Worm (Caenorhabditis elegans) whole organism, L2 larva: Measurements from ENCODE around the gene Y69H2.1.

ENCODE experiments used
- Y55F3AM.14 ChIP-seq: fragments of 200-800 bp; sonication (Bioruptor generic); optimal IDR thresholded peaks from 2 replicates; lab custom pipeline; 2018; ENCODE audit warnings: mild to moderate bottlenecking, missing genetic modification characterization, missing compliant biosample characterization
- ZK546.5 ChIP-seq: sonication (generic microtip); optimal IDR thresholded peaks from 2 replicates; lab custom pipeline; 2017; ENCODE audit warnings: missing biosample characterization, missing genetic modification characterization
- alr-1 ChIP-seq: fragments of 150-350 bp; optimal IDR thresholded peaks from 2 replicates; lab custom pipeline; 2014; ENCODE audit warnings: missing biosample characterization, missing genetic modification characterization
- aly-2 ChIP-seq: fragments of 150-350 bp; optimal IDR thresholded peaks from 2 replicates; lab custom pipeline; 2014; ENCODE audit warnings: missing biosample characterization, missing genetic modification characterization
- blmp-1 ChIP-seq: sonication (generic microtip); optimal IDR thresholded peaks from 2 replicates; lab custom pipeline; 2017; ENCODE audit warnings: missing genetic modification characterization, mild to moderate bottlenecking, missing compliant biosample characterization, antibody characterized with exemption, moderate library complexity; ENCODE audit not compliant: insufficient read depth
- ceh-82 ChIP-seq: fragments of 150-350 bp; optimal IDR thresholded peaks from 2 replicates; lab custom pipeline; 2014; ENCODE audit warnings: missing biosample characterization, missing genetic modification characterization
- crh-2 ChIP-seq: sonication (generic microtip); optimal IDR thresholded peaks from 2 replicates; lab custom pipeline; 2017; ENCODE audit warnings: missing biosample characterization, missing genetic modification characterization
- dmd-4 ChIP-seq: sonication (generic microtip); optimal IDR thresholded peaks from 2 replicates; lab custom pipeline; 2017; ENCODE audit warnings: missing biosample characterization, missing genetic modification characterization
- egl-27 ChIP-seq: sonication (generic microtip); optimal IDR thresholded peaks from 3 replicates; lab custom pipeline; 2017; ENCODE audit warnings: missing biosample characterization, missing genetic modification reagents, missing genetic modification characterization
- elt-1 ChIP-seq: fragments of 150-350 bp; optimal IDR thresholded peaks from 2 replicates; lab custom pipeline; 2014; ENCODE audit warnings: missing biosample characterization, missing genetic modification characterization
- elt-3 ChIP-seq: sonication (generic microtip); optimal IDR thresholded peaks from 2 replicates; lab custom pipeline; 2017; ENCODE audit warnings: missing biosample characterization, missing genetic modification characterization
- fos-1 ChIP-seq: fragments of 150-350 bp; optimal IDR thresholded peaks from 2 replicates; lab custom pipeline; 2014; ENCODE audit warnings: missing biosample characterization, missing genetic modification characterization
- gmeb-1 ChIP-seq: fragments of 150-350 bp; optimal IDR thresholded peaks from 2 replicates; lab custom pipeline; 2014; ENCODE audit warnings: missing biosample characterization, missing genetic modification characterization
- lin-11 ChIP-seq: fragments of 150-350 bp; sonication (generic microtip); optimal IDR thresholded peaks from 2 replicates; lab custom pipeline; 2014; ENCODE audit warnings: missing biosample characterization, missing genetic modification characterization, inconsistent platforms, mixed read lengths
- lin-39 ChIP-seq: fragments of 150-350 bp; optimal IDR thresholded peaks from 2 replicates; lab custom pipeline; 2014; ENCODE audit warnings: missing biosample characterization, missing genetic modification reagents, missing genetic modification characterization
- mab-5 ChIP-seq: fragments of 150-350 bp; optimal IDR thresholded peaks from 2 replicates; lab custom pipeline; 2014; ENCODE audit warnings: missing biosample characterization, missing genetic modification characterization
- mbf-1 ChIP-seq: sonication (generic microtip); optimal IDR thresholded peaks from 2 replicates; lab custom pipeline; 2017; ENCODE audit warnings: missing biosample characterization, missing genetic modification characterization
- nhr-10 ChIP-seq: sonication (generic microtip); optimal IDR thresholded peaks from 2 replicates; lab custom pipeline; 2017; ENCODE audit warnings: missing biosample characterization, missing genetic modification characterization
- nhr-11 ChIP-seq: fragments of 150-350 bp; optimal IDR thresholded peaks from 2 replicates; lab custom pipeline; 2014; ENCODE audit warnings: missing biosample characterization, missing genetic modification characterization
- nhr-12 ChIP-seq: fragments of 150-350 bp; optimal IDR thresholded peaks from 2 replicates; lab custom pipeline; 2014; ENCODE audit warnings: missing biosample characterization, missing genetic modification characterization
- nhr-21 ChIP-seq: fragments of 150-350 bp; optimal IDR thresholded peaks from 2 replicates; lab custom pipeline; 2014; ENCODE audit warnings: missing biosample characterization, missing genetic modification characterization
- nhr-25 ChIP-seq: fragments of 150-350 bp; sonication (generic microtip); optimal IDR thresholded peaks from 3 replicates; lab custom pipeline; 2014; ENCODE audit warnings: missing biosample characterization, missing genetic modification characterization
- nhr-6 ChIP-seq: fragments of 150-350 bp; optimal IDR thresholded peaks from 2 replicates; lab custom pipeline; 2014; ENCODE audit warnings: missing biosample characterization, missing genetic modification characterization
- nhr-77 ChIP-seq: fragments of 150-350 bp; optimal IDR thresholded peaks from 2 replicates; lab custom pipeline; 2014; ENCODE audit warnings: missing biosample characterization, missing genetic modification characterization
- sem-4 ChIP-seq: fragments of 150-350 bp; optimal IDR thresholded peaks from 2 replicates; lab custom pipeline; 2014; ENCODE audit warnings: missing biosample characterization, missing genetic modification reagents, missing genetic modification characterization
- skn-1 ChIP-seq: sonication (generic microtip); optimal IDR thresholded peaks from 2 replicates; lab custom pipeline; 2017; ENCODE audit warnings: missing biosample characterization, missing genetic modification characterization
- sma-3 ChIP-seq: sonication (generic microtip); optimal IDR thresholded peaks from 2 replicates; lab custom pipeline; 2016; ENCODE audit warnings: missing genetic modification reagents, missing genetic modification characterization, missing compliant biosample characterization
- unc-55 ChIP-seq: fragments of 150-350 bp; sonication (generic microtip); optimal IDR thresholded peaks from 3 replicates; lab custom pipeline; 2014; ENCODE audit warnings: missing biosample characterization, missing genetic modification reagents, missing genetic modification characterization
- unc-62 ChIP-seq: fragments of 150-350 bp; optimal IDR thresholded peaks from 2 replicates; lab custom pipeline; 2014; ENCODE audit warnings: missing biosample characterization, missing genetic modification reagents, missing genetic modification characterization
- zag-1 ChIP-seq: fragments of 150-350 bp; optimal IDR thresholded peaks from 2 replicates; lab custom pipeline; 2014; ENCODE audit warnings: missing biosample characterization, missing genetic modification characterization
- ztf-11 ChIP-seq: sonication (generic microtip); optimal IDR thresholded peaks from 2 replicates; lab custom pipeline; 2017; ENCODE audit warnings: missing biosample characterization, missing genetic modification characterization
- ztf-4 ChIP-seq: fragments of 150-350 bp; optimal IDR thresholded peaks from 2 replicates; lab custom pipeline; 2014; ENCODE audit warnings: missing biosample characterization, missing genetic modification characterization

Gene Y69H2.1

DNA sequence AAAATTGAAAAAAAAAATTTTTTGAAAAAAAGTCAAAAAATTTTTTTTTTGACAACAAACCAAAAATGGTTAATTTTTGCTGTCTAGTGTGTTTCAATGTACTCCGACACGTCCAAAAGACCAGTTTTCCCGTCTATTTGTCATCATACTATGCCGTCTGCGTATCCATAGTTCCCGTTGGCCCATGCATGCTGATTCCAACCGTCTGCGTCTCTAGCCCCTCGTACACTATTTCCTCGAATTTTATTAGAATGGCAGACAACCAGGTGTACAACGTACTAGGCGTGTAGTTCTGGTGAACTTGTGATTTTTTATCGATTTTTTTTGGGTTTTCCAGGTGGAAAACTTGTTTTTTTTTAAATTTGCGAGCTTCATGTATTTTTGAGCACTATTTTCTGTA, 7.9 kb downstream of the Y69H2.1 start (continued):
- TF ChIP-seq egl-27 (tag; lab: Kevin White, UChicago) (peak; percentile 51), gmeb-1 (tag; lab: Kevin White, UChicago) (peak; percentile 64), fos-1 (peak; percentile 83), mab-5 (no peak), unc-62 (GFP tag; lab: Kevin White, UChicago) (no peak), ceh-82 (tag; lab: Kevin White, UChicago) (no peak), zag-1 (tag; lab: Kevin White, UChicago) (no peak), nhr-25 (peak; percentile 73), nhr-6 (no peak), unc-55 (GFP tag; lab: Kevin White, UChicago) (no peak), dmd-4 (no peak), crh-2 (peak; percentile 70), nhr-12 (tag; lab: Kevin White, UChicago) (no peak), alr-1 (no peak), Y55F3AM.14 (GFP tag; lab: Kevin White, UChicago) (no peak), ztf-11 (tag; lab: Kevin White, UChicago) (no peak), sma-3 (GFP tag; lab: Kevin White, UChicago) (peak; percentile 62)

- no peak for TF ChIP-seq ZK546.5 (tag; lab: Kevin White, UChicago)
- no peak for TF ChIP-seq mab-5
- no peak for TF ChIP-seq dmd-4
- no peak for TF ChIP-seq Y55F3AM.14 (GFP tag; lab: Kevin White, UChicago)
- TF ChIP-seq lin-11 (tag; lab: Kevin White, UChicago), result no peak
- TF ChIP-seq elt-3, result no peak
- no peak for TF ChIP-seq sem-4
- TF ChIP-seq skn-1 (tag; lab: Kevin White, UChicago), result no peak
- no peak for TF ChIP-seq nhr-25
- no peak for TF ChIP-seq blmp-1
- no peak for TF ChIP-seq ztf-11 (tag; lab: Kevin White, UChicago)
- TF ChIP-seq nhr-10 (tag; lab: Kevin White, UChicago), result no peak
- no peak for TF ChIP-seq elt-1
- no peak for TF ChIP-seq aly-2 (tag; lab: Kevin White, UChicago)
- TF ChIP-seq nhr-77, result no peak
- TF ChIP-seq sma-3 (GFP tag; lab: Kevin White, UChicago), result no peak
- no peak for TF ChIP-seq ceh-82 (tag; lab: Kevin White, UChicago)
- TF ChIP-seq unc-62 (GFP tag; lab: Kevin White, UChicago), result no peak
- TF ChIP-seq unc-55 (GFP tag; lab: Kevin White, UChicago), result no peak
- TF ChIP-seq, all 48 proteins: peak for 0
Observed at ce11 chrV:18613164-18613563, 9.2 kb downstream of the Y69H2.1 start.

DNA sequence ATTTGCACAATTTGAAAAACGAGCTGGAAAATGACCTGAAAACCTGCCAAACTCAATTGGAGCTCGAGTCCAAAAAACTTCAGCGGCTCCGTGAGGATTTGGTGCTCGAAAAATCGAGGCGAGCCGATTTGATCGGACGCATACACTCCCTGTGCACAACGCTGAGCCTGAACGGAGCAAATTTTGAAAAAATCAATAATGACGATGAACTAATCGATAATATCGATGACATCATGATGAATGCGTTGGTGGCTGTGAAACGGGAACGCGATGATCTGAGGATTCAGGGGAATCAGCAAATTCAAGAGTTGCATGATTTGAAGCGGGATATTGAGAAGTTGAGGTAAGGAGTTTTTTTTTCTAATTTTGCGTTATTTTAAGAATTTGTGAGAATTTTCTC, 16.9 kb downstream of the Y69H2.1 start:
- no peak for TF ChIP-seq mbf-1 (tag; lab: Kevin White, UChicago)

DNA sequence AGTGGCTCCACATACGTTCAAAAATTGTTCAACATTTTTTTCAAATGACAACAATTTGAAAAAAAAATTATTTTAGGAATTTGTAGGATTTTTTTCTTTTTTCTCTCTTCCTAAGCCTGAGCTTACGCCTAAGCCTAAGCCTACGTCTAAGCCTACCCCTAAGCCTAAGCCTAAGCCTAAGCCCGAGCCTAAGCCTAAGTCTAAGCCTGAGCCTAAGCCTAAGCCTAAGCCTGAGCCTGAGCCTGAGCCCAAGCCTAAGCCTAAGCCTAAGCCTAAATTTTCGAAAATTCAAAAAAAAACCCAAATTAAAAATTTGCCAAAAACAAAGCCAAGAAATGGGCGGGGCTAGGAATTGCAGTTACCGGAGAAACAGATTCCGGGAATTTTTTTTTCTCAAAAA, 24.6 kb downstream of the Y69H2.1 start:
- TF ChIP-seq elt-3 (no peak), nhr-12 (tag; lab: Kevin White, UChicago) (no peak), ZK546.5 (tag; lab: Kevin White, UChicago) (no peak), dmd-4 (no peak), Y55F3AM.14 (GFP tag; lab: Kevin White, UChicago) (no peak), nhr-10 (tag; lab: Kevin White, UChicago) (no peak), ztf-4 (tag; lab: Kevin White, UChicago) (no peak), sma-3 (GFP tag; lab: Kevin White, UChicago) (no peak), lin-39 (tag; lab: Kevin White, UChicago) (no peak), egl-27 (tag; lab: Kevin White, UChicago) (no peak), nhr-21 (no peak)

ce11 chrV:18596240-18596639, 26.1 kb downstream of the Y69H2.1 start:
- TF ChIP-seq fos-1, result no peak
- no peak for TF ChIP-seq ZK546.5 (tag; lab: Kevin White, UChicago)
- TF ChIP-seq sma-3 (GFP tag; lab: Kevin White, UChicago), result no peak

ce11 chrV:18592448-18592847, 29.9 kb downstream of the Y69H2.1 start, which contains the start of gene grdn-1:
grdn-1 (plus strand) TSS chrV:18592748.
- peak; percentile 6 for TF ChIP-seq nhr-25
- no peak for TF ChIP-seq nhr-11 (tag; lab: Kevin White, UChicago)
